Fruit fly (Drosophila melanogaster) whole organism, pupa: ENCODE results near the gene CCAP-R.

Experiments
- CG10348 ChIP-seq: fragments of 200-800 bp; sonication (Bioruptor generic); IDR thresholded peaks from 2 replicates; pipeline ENCODE4 v1.3.6; 2022; ENCODE audit warnings: missing biosample characterization, missing genetic modification characterization
- CG12605 ChIP-seq: fragments of 200-800 bp; sonication (Bioruptor generic); IDR thresholded peaks from 2 replicates; pipeline ENCODE4 v1.3.6; 2022; ENCODE audit warnings: missing biosample characterization, missing genetic modification characterization
- CG14655 ChIP-seq: fragments of 200-800 bp; sonication (Bioruptor generic); optimal IDR thresholded peaks from 3 replicates; lab custom pipeline; 2017; ENCODE audit warnings: mild to moderate bottlenecking, missing biosample characterization, missing genetic modification reagents, missing genetic modification characterization
- CG8159 ChIP-seq: fragments of 200-800 bp; sonication (Bioruptor generic); optimal IDR thresholded peaks from 3 replicates; lab custom pipeline; 2018; ENCODE audit warnings: missing biosample characterization, mild to moderate bottlenecking, missing genetic modification characterization, moderate library complexity
- CG8301 ChIP-seq: fragments of 200-800 bp; sonication (Bioruptor generic); optimal IDR thresholded peaks from 2 replicates; lab custom pipeline; 2018; ENCODE audit warnings: missing biosample characterization, mild to moderate bottlenecking, missing genetic modification characterization
- EcR ChIP-seq: fragments of 200-800 bp; sonication (Bioruptor generic); optimal IDR thresholded peaks from 3 replicates; lab custom pipeline; 2019; ENCODE audit warnings: missing biosample characterization, missing genetic modification characterization, mild to moderate bottlenecking, moderate library complexity, missing genetic modification reagents
- Ets98B ChIP-seq: fragments of 200-800 bp; sonication (Bioruptor generic); IDR thresholded peaks from 2 replicates; pipeline ENCODE4 v1.3.6; 2022; ENCODE audit warnings: missing biosample characterization, missing genetic modification characterization
- Pif1B ChIP-seq: fragments of 200-800 bp; sonication (Bioruptor generic); optimal IDR thresholded peaks from 3 replicates; lab custom pipeline; 2016; ENCODE audit warnings: missing biosample characterization, missing genetic modification characterization
- Snoo ChIP-seq: fragments of 200-800 bp; sonication (Bioruptor generic); optimal IDR thresholded peaks from 3 replicates; lab custom pipeline; 2017; ENCODE audit warnings: missing biosample characterization, mild to moderate bottlenecking, missing genetic modification characterization, inconsistent platforms
- fd96Ca ChIP-seq: fragments of 200-800 bp; sonication (Bioruptor generic); IDR thresholded peaks from 3 replicates; pipeline ENCODE4 v1.3.6; 2022; ENCODE audit warnings: missing biosample characterization, missing genetic modification characterization
- rn ChIP-seq: fragments of 200-800 bp; sonication (Bioruptor generic); IDR thresholded peaks from 2 replicates; pipeline ENCODE4 v1.3.6; 2022; ENCODE audit warnings: missing biosample characterization, missing genetic modification characterization

dm6 chr3R:25968486-25968885, 12.4 kb upstream of the CCAP-R start:
- no peak for TF ChIP-seq CG8159 (tag; lab: Kevin White, UChicago)
- TF ChIP-seq fd96Ca (GFP tag; lab: Robert Waterston, UW) = no peak
- TF ChIP-seq CG14655 (GFP tag; lab: Kevin White, UChicago) = no peak
- TF ChIP-seq Ets98B (GFP tag; lab: Robert Waterston, UW) = no peak
- no peak for TF ChIP-seq CG8301 (tag; lab: Kevin White, UChicago)
- no peak for TF ChIP-seq Snoo (tag; lab: Kevin White, UChicago)
- no peak for TF ChIP-seq Pif1B
- TF ChIP-seq CG10348 = no peak
- no peak for TF ChIP-seq EcR (GFP tag; lab: Kevin White, UChicago)
- TF ChIP-seq rn (GFP tag; lab: Robert Waterston, UW) = no peak
- TF ChIP-seq CG12605 (GFP tag; lab: Robert Waterston, UW) = no peak
